Worm (Caenorhabditis elegans): ENCODE data around the gene age-1.

The age-1 gene

ce11 chrII:11497365-11497764 lies 29.5 kb downstream of the age-1 start, which contains the start of gene B0334.5:
TSS of gene B0334.5 (plus strand) at chrII:11497665.
- no peak for TF ChIP-seq unc-62 (GFP tag; optimal IDR thresholded peaks at IDR 0.05)

ce11 chrII:11496767-11497166 lies 30.1 kb downstream of the age-1 start, which contains the start of gene emc-5:
TSS of gene emc-5 (plus strand) at chrII:11496780.
- TF ChIP-seq unc-62 (GFP tag; optimal IDR thresholded peaks at IDR 0.05): no peak

ce11 chrII:11495806-11496205 lies 31.0 kb downstream of the age-1 start:
- no peak for TF ChIP-seq unc-62 (GFP tag; optimal IDR thresholded peaks at IDR 0.05)

- no peak for TF ChIP-seq unc-62 (GFP tag; optimal IDR thresholded peaks at IDR 0.05)
Measured at ce11 chrII:11495307-11495706, 31.5 kb downstream of the age-1 start, which contains the start of the genes ooc-3 and B0334.4. TSS of gene ooc-3 (minus strand) at chrII:11495321. TSS of gene B0334.4 (plus strand) at chrII:11495692.

ce11 chrII:11492843-11493242 lies 34.0 kb downstream of the age-1 start, which contains the start of gene hacl-1:
TSS of gene hacl-1 (minus strand) at chrII:11492963.
- no peak for TF ChIP-seq unc-62 (GFP tag; optimal IDR thresholded peaks at IDR 0.05)

ce11 chrII:11487999-11488398 lies 38.9 kb downstream of the age-1 start, which contains the start of gene B0334.13:
TSS of gene B0334.13 (plus strand) at chrII:11488299.
- no peak for TF ChIP-seq unc-62 (GFP tag; optimal IDR thresholded peaks at IDR 0.05)

ce11 chrII:11486698-11487234 lies 40.1 kb downstream of the age-1 start, which contains the start of gene ttr-18:
TSS of gene ttr-18 (minus strand) at chrII:11486748.
- TF ChIP-seq unc-62 (GFP tag; optimal IDR thresholded peaks at IDR 0.05): no peak

- no peak for TF ChIP-seq unc-62 (GFP tag; optimal IDR thresholded peaks at IDR 0.05)
Measured at ce11 chrII:11485200-11485599, 41.7 kb downstream of the age-1 start, which contains the start of gene twk-5. TSS of gene twk-5 (minus strand) at chrII:11485300.

- TF ChIP-seq unc-62 (GFP tag; optimal IDR thresholded peaks at IDR 0.05): no peak
Measured at ce11 chrII:11484600-11484999, 42.3 kb downstream of the age-1 start.

ce11 chrII:11479076-11479475 lies 47.8 kb downstream of the age-1 start, which contains the start of gene W02B12.12:
TSS of gene W02B12.12 (minus strand) at chrII:11479176.
- TF ChIP-seq unc-62 (GFP tag; optimal IDR thresholded peaks at IDR 0.05): no peak

ce11 chrII:11476410-11476809 lies 50.4 kb downstream of the age-1 start, which contains the start of gene W02B12.16:
TSS of gene W02B12.16 (minus strand) at chrII:11476510.
- no peak for TF ChIP-seq unc-62 (GFP tag; optimal IDR thresholded peaks at IDR 0.05)

- TF ChIP-seq unc-62 (GFP tag; optimal IDR thresholded peaks at IDR 0.05): no peak
Measured at ce11 chrII:11473525-11474181, 53.2 kb downstream of the age-1 start, which contains the start of the genes metl-1 and W02B12.11. TSS of gene metl-1 (minus strand) at chrII:11473575. TSS of gene W02B12.11 (plus strand) at chrII:11473861.

ce11 chrII:11472542-11472941 lies 54.3 kb downstream of the age-1 start:
- no peak for TF ChIP-seq unc-62 (GFP tag; optimal IDR thresholded peaks at IDR 0.05)

- TF ChIP-seq unc-62 (GFP tag; optimal IDR thresholded peaks at IDR 0.05): no peak
Measured at ce11 chrII:11471916-11472315, 54.9 kb downstream of the age-1 start, which contains the start of gene mfn-1. TSS of gene mfn-1 (minus strand) at chrII:11472016.

- no peak for TF ChIP-seq unc-62 (GFP tag; optimal IDR thresholded peaks at IDR 0.05)
Measured at ce11 chrII:11469574-11470108, 57.2 kb downstream of the age-1 start, which contains the start of gene cisd-1. TSS of gene cisd-1 (minus strand) at chrII:11469624.

All from whole organism, dauer.